Fruit fly (Drosophila melanogaster): ENCODE measurements around the gene yellow-e.

Gene yellow-e

DNA sequence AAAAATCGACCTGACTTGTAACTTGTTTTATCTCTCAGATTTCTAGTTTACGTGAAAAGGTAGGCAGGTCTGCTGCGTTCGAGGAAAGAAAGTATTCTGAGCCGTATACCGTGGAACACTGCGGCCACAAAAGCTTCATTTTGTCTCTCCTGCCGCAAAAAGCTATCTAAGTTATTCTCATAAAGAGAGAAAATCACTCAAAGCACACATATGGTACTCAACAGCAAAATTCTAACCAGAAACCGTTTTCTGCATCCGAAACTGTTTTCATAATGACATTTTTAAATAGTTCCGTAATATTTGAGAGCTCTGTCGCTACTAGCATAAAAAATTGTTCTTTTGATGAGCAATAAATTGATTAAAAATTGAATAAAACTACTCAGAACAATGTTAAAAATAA lies 35.4 kb downstream of the yellow-e start, which contains the start of the genes CG9813 and CG8870:
Gene CG9813, minus strand, starts transcription at position 101 of the 400 bp plus-strand sequence.
Gene CG8870, plus strand, starts transcription at position 168 of the 400 bp plus-strand sequence.
- TF ChIP-seq Hr78 (GFP tag; optimal IDR thresholded peaks at IDR 0.05) = no peak
- TF ChIP-seq OdsH (GFP tag; optimal IDR thresholded peaks at IDR 0.05) = no peak
- no peak for TF ChIP-seq Vsx2 (GFP tag; optimal IDR thresholded peaks at IDR 0.05; ENCODE audit: partially characterized antibody)
- no peak for TF ChIP-seq GATAd (GFP tag; optimal IDR thresholded peaks at IDR 0.05)
- TF ChIP-seq h (GFP tag; optimal IDR thresholded peaks at IDR 0.05) = no peak
- TF ChIP-seq Myc (optimal IDR thresholded peaks at IDR 0.05) = no peak
- TF ChIP-seq tai (GFP tag; optimal IDR thresholded peaks at IDR 0.05) = no peak
- no peak for TF ChIP-seq brk (GFP tag; optimal IDR thresholded peaks at IDR 0.05)
- no peak for TF ChIP-seq Dfd (GFP tag; optimal IDR thresholded peaks at IDR 0.05)
- no peak for TF ChIP-seq Hnf4 (GFP tag; optimal IDR thresholded peaks at IDR 0.05)
- TF ChIP-seq Sp1 (GFP tag; optimal IDR thresholded peaks at IDR 0.05) = no peak
- no peak for TF ChIP-seq Mio (GFP tag; optimal IDR thresholded peaks at IDR 0.05)
- TF ChIP-seq CrebA (GFP tag; optimal IDR thresholded peaks at IDR 0.05; ENCODE audit: borderline replicate concordance) = no peak
- TF ChIP-seq Jra (GFP tag; optimal IDR thresholded peaks at IDR 0.05) = no peak
- no peak for TF ChIP-seq usp (GFP tag; optimal IDR thresholded peaks at IDR 0.05)
- no peak for TF ChIP-seq jim (GFP tag; optimal IDR thresholded peaks at IDR 0.05)
- no peak for TF ChIP-seq rgr (GFP tag; optimal IDR thresholded peaks at IDR 0.05)
- no peak for TF ChIP-seq CG32264 (GFP tag; optimal IDR thresholded peaks at IDR 0.05)

DNA sequence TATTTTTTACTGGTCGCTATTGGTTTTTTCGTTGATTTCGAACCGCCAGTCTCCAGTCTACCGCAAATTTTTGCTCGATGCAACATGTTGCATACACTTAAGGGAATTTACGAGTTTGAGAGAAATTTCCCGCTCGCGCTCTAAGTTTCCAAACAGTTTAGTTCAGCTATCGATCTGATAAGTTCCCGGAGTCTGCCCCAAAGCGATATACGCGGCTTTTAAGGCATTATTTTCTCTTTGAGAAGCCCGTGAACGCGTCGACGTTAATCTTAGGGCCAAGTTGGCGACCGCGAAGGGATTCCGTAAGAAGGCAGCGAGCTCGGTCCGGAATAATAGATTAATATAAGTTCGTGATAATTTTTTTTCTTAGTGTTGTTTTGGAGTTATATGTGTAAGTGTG lies 40.2 kb downstream of the yellow-e start:
- TF ChIP-seq Vsx2 (GFP tag; optimal IDR thresholded peaks at IDR 0.05; ENCODE audit: partially characterized antibody) (no peak), Myc (optimal IDR thresholded peaks at IDR 0.05) (no peak), CrebA (GFP tag; optimal IDR thresholded peaks at IDR 0.05; ENCODE audit: borderline replicate concordance) (no peak), sv (GFP tag; optimal IDR thresholded peaks at IDR 0.05) (no peak), Dfd (GFP tag; optimal IDR thresholded peaks at IDR 0.05) (no peak), Rel (GFP tag; optimal IDR thresholded peaks at IDR 0.05) (no peak), Rel (tag; optimal IDR thresholded peaks at IDR 0.05) (no peak), HLH106 (tag; optimal IDR thresholded peaks at IDR 0.05) (no peak), woc (GFP tag; optimal IDR thresholded peaks at IDR 0.05) (no peak), sage (GFP tag; optimal IDR thresholded peaks at IDR 0.05) (no peak), h (GFP tag; optimal IDR thresholded peaks at IDR 0.05) (no peak), Sp1 (GFP tag; optimal IDR thresholded peaks at IDR 0.05) (no peak), Dif (GFP tag; optimal IDR thresholded peaks at IDR 0.05; ENCODE audit: partially characterized antibody) (no peak), Hr83 (GFP tag; optimal IDR thresholded peaks at IDR 0.05; ENCODE audit: poor library complexity, severe bottlenecking) (no peak), brk (GFP tag; optimal IDR thresholded peaks at IDR 0.05) (no peak), Abd-B (GFP tag; optimal IDR thresholded peaks at IDR 0.05) (no peak), jim (GFP tag; optimal IDR thresholded peaks at IDR 0.05) (no peak), psq (GFP tag; optimal IDR thresholded peaks at IDR 0.05) (no peak), ey (GFP tag; optimal IDR thresholded peaks at IDR 0.05) (no peak), CG32264 (GFP tag; optimal IDR thresholded peaks at IDR 0.05) (no peak)

DNA sequence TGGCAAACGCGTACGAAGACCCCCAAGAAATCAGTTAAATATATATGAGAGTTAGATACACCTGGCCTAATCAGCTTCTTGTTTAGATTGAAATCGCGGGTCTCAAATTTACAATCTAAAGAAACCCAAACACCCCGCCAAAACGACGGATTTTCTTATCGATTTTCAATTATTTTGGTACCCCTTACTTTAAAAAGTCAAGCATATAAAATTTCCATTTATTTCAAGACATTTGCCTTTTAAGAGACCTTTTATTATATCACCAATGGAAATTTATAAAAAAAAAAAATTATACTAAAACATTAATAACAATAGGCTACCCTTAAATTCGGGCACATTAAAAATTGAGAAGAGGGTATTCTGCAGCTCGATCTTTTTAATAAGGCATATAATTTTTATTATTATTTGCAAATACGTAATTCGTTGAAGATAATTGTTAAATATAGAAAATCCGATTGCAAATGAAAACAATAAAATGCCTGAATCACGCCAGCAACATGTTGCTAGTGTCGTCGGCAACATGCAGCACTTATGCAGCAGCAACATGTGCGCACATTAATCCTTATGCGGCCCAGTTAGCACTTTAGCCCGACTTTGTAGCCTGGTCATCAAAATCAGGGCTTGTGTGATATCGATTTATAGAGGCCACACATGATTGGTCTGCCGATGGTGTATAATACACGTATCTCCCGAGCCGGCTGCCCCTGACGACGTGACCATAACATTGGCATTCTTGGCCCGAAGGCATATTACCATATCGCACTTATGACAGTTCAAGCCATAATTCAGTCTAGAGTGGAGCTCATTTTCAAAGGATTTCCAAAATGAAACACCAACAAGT lies 43.0 kb downstream of the yellow-e start, which contains the start of the genes Lip3 and CG34309:
Gene Lip3, minus strand, starts transcription at position 65 of the 841 bp plus-strand sequence.
Gene CG34309, plus strand, starts transcription at position 791 of the 841 bp plus-strand sequence.
- TF ChIP-seq N (GFP tag; optimal IDR thresholded peaks at IDR 0.05) = no peak
- TF ChIP-seq br (GFP tag; optimal IDR thresholded peaks at IDR 0.05) = peak; percentile 51
- TF ChIP-seq Dif (GFP tag; optimal IDR thresholded peaks at IDR 0.05; ENCODE audit: partially characterized antibody) = no peak
- peak; percentile 82 for TF ChIP-seq h (GFP tag; optimal IDR thresholded peaks at IDR 0.05)
- peak; percentile 82 for TF ChIP-seq rgr (GFP tag; optimal IDR thresholded peaks at IDR 0.05)
- TF ChIP-seq Jra (GFP tag; optimal IDR thresholded peaks at IDR 0.05) = peak; percentile 52
- TF ChIP-seq sage (GFP tag; optimal IDR thresholded peaks at IDR 0.05) = peak; percentile 24
- peak; percentile 88 for TF ChIP-seq Sp1 (GFP tag; optimal IDR thresholded peaks at IDR 0.05)
- TF ChIP-seq foxo (GFP tag; optimal IDR thresholded peaks at IDR 0.05) = peak in 1 of 2 experiments; percentile 65
- TF ChIP-seq dmrt93B (GFP tag; optimal IDR thresholded peaks at IDR 0.05) = peak; percentile 60
- no peak for TF ChIP-seq dsf (GFP tag; optimal IDR thresholded peaks at IDR 0.05; ENCODE audit: borderline replicate concordance)
- TF ChIP-seq fru (GFP tag; optimal IDR thresholded peaks at IDR 0.05) = peak; percentile 76
- peak; percentile 81 for TF ChIP-seq OdsH (GFP tag; optimal IDR thresholded peaks at IDR 0.05)
- no peak for TF ChIP-seq Mio (GFP tag; optimal IDR thresholded peaks at IDR 0.05)
- peak; percentile 82 for TF ChIP-seq brk (GFP tag; optimal IDR thresholded peaks at IDR 0.05)
- peak; percentile 73 for TF ChIP-seq psq (GFP tag; optimal IDR thresholded peaks at IDR 0.05)
- TF ChIP-seq CrebA (GFP tag; optimal IDR thresholded peaks at IDR 0.05; ENCODE audit: borderline replicate concordance) = peak; percentile 0
- peak; percentile 67 for TF ChIP-seq Hnf4 (GFP tag; optimal IDR thresholded peaks at IDR 0.05)
- no peak for TF ChIP-seq Hr78 (GFP tag; optimal IDR thresholded peaks at IDR 0.05)
- TF ChIP-seq Rel (GFP tag; optimal IDR thresholded peaks at IDR 0.05) = peak; percentile 32
- no peak for TF ChIP-seq Rel (tag; optimal IDR thresholded peaks at IDR 0.05)
- TF ChIP-seq HLH106 (tag; optimal IDR thresholded peaks at IDR 0.05) = peak; percentile 69
- TF ChIP-seq CG32264 (GFP tag; optimal IDR thresholded peaks at IDR 0.05) = peak; percentile 1
- peak; percentile 9 for TF ChIP-seq tai (GFP tag; optimal IDR thresholded peaks at IDR 0.05)
- TF ChIP-seq lola (GFP tag; optimal IDR thresholded peaks at IDR 0.05) = no peak
- TF ChIP-seq Dfd (GFP tag; optimal IDR thresholded peaks at IDR 0.05) = no peak
- TF ChIP-seq ey (GFP tag; optimal IDR thresholded peaks at IDR 0.05) = peak; percentile 73
- no peak for TF ChIP-seq Vsx2 (GFP tag; optimal IDR thresholded peaks at IDR 0.05; ENCODE audit: partially characterized antibody)

All from whole organism, wandering third instar larva.